Fruit fly (Drosophila melanogaster) whole organism, embryonic: ENCODE data around the gene Bgb.
A peak's percentile ranks its signal among the peaks of the same experiment; 100 is the strongest.

ENCODE experiments used
- Abd-B ChIP-seq: fragments of 200-800 bp; sonication (Bioruptor generic); optimal IDR thresholded peaks from 2 replicates; lab custom pipeline; 2018; ENCODE audit warnings: missing biosample characterization, mild to moderate bottlenecking, missing genetic modification characterization, moderate library complexity
- CG11093 ChIP-seq: fragments of 200-800 bp; sonication (Bioruptor generic); IDR thresholded peaks from 3 replicates; pipeline ENCODE4 v1.3.6; 2022; ENCODE audit warnings: missing biosample characterization, missing genetic modification characterization
- CG11456 ChIP-seq: fragments of 200-800 bp; sonication (Bioruptor generic); IDR thresholded peaks from 3 replicates; pipeline ENCODE4 v1.3.6; 2022; ENCODE audit warnings: missing biosample characterization, missing genetic modification characterization
- CG11723 ChIP-seq: fragments of 200-800 bp; sonication (Bioruptor generic); optimal IDR thresholded peaks from 2 replicates; lab custom pipeline; 2017; ENCODE audit warnings: missing biosample characterization, mild to moderate bottlenecking, missing genetic modification characterization
- CG12659 ChIP-seq: fragments of 200-800 bp; sonication (Bioruptor generic); optimal IDR thresholded peaks from 3 replicates; lab custom pipeline; 2017; ENCODE audit warnings: mild to moderate bottlenecking, missing biosample characterization, missing genetic modification reagents, missing genetic modification characterization
- CG13123 ChIP-seq: fragments of 200-800 bp; sonication (Bioruptor generic); optimal IDR thresholded peaks from 2 replicates; lab custom pipeline; 2016; ENCODE audit warnings: missing biosample characterization, missing genetic modification characterization
- CG15073 ChIP-seq: fragments of 200-800 bp; sonication (Bioruptor generic); optimal IDR thresholded peaks from 2 replicates; lab custom pipeline; 2016; ENCODE audit warnings: missing biosample characterization, missing genetic modification characterization
- CG15514 ChIP-seq: fragments of 200-800 bp; sonication (Bioruptor generic); optimal IDR thresholded peaks from 3 replicates; lab custom pipeline; 2017; ENCODE audit warnings: missing biosample characterization, missing genetic modification characterization, mild to moderate bottlenecking, moderate library complexity, missing genetic modification reagents
- CG1603 ChIP-seq: fragments of 200-800 bp; sonication (Bioruptor generic); optimal IDR thresholded peaks from 2 replicates; lab custom pipeline; 2019; ENCODE audit warnings: missing biosample characterization, mild to moderate bottlenecking, missing genetic modification characterization, moderate library complexity
- CG16863 ChIP-seq: fragments of 200-800 bp; sonication (Bioruptor generic); optimal IDR thresholded peaks from 3 replicates; lab custom pipeline; 2016; ENCODE audit warnings: missing biosample characterization, missing genetic modification characterization
- CG17361 ChIP-seq: fragments of 200-800 bp; sonication (Bioruptor generic); IDR thresholded peaks from 3 replicates; pipeline ENCODE4 v1.3.6; 2022; ENCODE audit warnings: missing biosample characterization, missing genetic modification characterization
- CG18476 ChIP-seq: fragments of 200-800 bp; sonication (Bioruptor generic); optimal IDR thresholded peaks from 2 replicates; lab custom pipeline; 2016; ENCODE audit warnings: missing biosample characterization, mild to moderate bottlenecking, missing genetic modification characterization
- CG18764 ChIP-seq: fragments of 200-800 bp; sonication (Bioruptor generic); optimal IDR thresholded peaks from 3 replicates; lab custom pipeline; 2016; ENCODE audit warnings: missing biosample characterization, missing genetic modification characterization
- CG32772 ChIP-seq: fragments of 200-800 bp; sonication (Bioruptor generic); IDR thresholded peaks from 2 replicates; pipeline ENCODE4 v1.3.6; 2022; ENCODE audit warnings: missing biosample characterization, missing genetic modification characterization
- CG3407 ChIP-seq: fragments of 200-800 bp; sonication (Bioruptor generic); optimal IDR thresholded peaks from 2 replicates; lab custom pipeline; 2018; ENCODE audit warnings: missing biosample characterization, mild to moderate bottlenecking, missing genetic modification characterization
- CG34224 ChIP-seq: fragments of 200-800 bp; sonication (Bioruptor generic); IDR thresholded peaks from 3 replicates; pipeline ENCODE4 v1.3.6; 2022; ENCODE audit warnings: missing biosample characterization, missing genetic modification characterization; ENCODE audit not compliant: partially characterized antibody
- CG3995 ChIP-seq: fragments of 200-800 bp; sonication (Bioruptor generic); optimal IDR thresholded peaks from 3 replicates; lab custom pipeline; 2016; ENCODE audit warnings: missing biosample characterization, missing genetic modification characterization
- CG4282 ChIP-seq: fragments of 200-800 bp; sonication (Bioruptor generic); optimal IDR thresholded peaks from 2 replicates; lab custom pipeline; 2016; ENCODE audit warnings: missing biosample characterization, missing genetic modification characterization
- CG6175 ChIP-seq: fragments of 200-800 bp; sonication (Bioruptor generic); IDR thresholded peaks from 3 replicates; pipeline ENCODE4 v1.3.6; 2022; ENCODE audit warnings: missing biosample characterization, missing genetic modification characterization
- CG7963 ChIP-seq: fragments of 200-800 bp; sonication (Bioruptor generic); IDR thresholded peaks from 3 replicates; pipeline ENCODE4 v1.3.6; 2022; ENCODE audit warnings: missing biosample characterization, missing genetic modification characterization; ENCODE audit not compliant: partially characterized antibody
- CG7987 ChIP-seq: fragments of 200-800 bp; sonication (Bioruptor generic); optimal IDR thresholded peaks from 2 replicates; lab custom pipeline; 2018; ENCODE audit warnings: missing biosample characterization, mild to moderate bottlenecking, missing genetic modification characterization, moderate library complexity
- CG8281 ChIP-seq: fragments of 200-800 bp; sonication (Bioruptor generic); optimal IDR thresholded peaks from 2 replicates; lab custom pipeline; 2018; ENCODE audit warnings: missing biosample characterization, mild to moderate bottlenecking, missing genetic modification characterization, moderate library complexity
- CG8944 ChIP-seq: fragments of 200-800 bp; sonication (Bioruptor generic); optimal IDR thresholded peaks from 3 replicates; lab custom pipeline; 2016; ENCODE audit warnings: missing biosample characterization, missing genetic modification characterization
- CG9727 ChIP-seq: fragments of 200-800 bp; sonication (Bioruptor generic); optimal IDR thresholded peaks from 3 replicates; lab custom pipeline; 2017; ENCODE audit warnings: missing biosample characterization, mild to moderate bottlenecking, missing genetic modification characterization
- D19A ChIP-seq: fragments of 200-800 bp; optimal IDR thresholded peaks from 3 replicates; lab custom pipeline; 2019; ENCODE audit warnings: missing biosample characterization, mild to moderate bottlenecking, missing genetic modification characterization, moderate library complexity
- Ets97D ChIP-seq: fragments of 200-800 bp; sonication (Bioruptor generic); optimal IDR thresholded peaks from 3 replicates; lab custom pipeline; 2016; ENCODE audit warnings: missing biosample characterization, missing genetic modification characterization
- Fer2 ChIP-seq: fragments of 200-800 bp; sonication (Bioruptor generic); optimal IDR thresholded peaks from 2 replicates; lab custom pipeline; 2018; ENCODE audit warnings: missing biosample characterization, mild to moderate bottlenecking, missing genetic modification characterization, moderate library complexity
- Gug ChIP-seq: fragments of 200-800 bp; sonication (Bioruptor generic); IDR thresholded peaks from 4 replicates; pipeline ENCODE4 v1.3.6; 2022; ENCODE audit warnings: missing biosample characterization, missing genetic modification characterization
- HmgZ ChIP-seq: fragments of 200-800 bp; sonication (Bioruptor generic); optimal IDR thresholded peaks from 2 replicates; lab custom pipeline; 2018; ENCODE audit warnings: missing biosample characterization, mild to moderate bottlenecking, missing genetic modification characterization
- Hr78 ChIP-seq, 2 experiments: fragments of 200-800 bp in 1 of 2; fragments of >200 bp in 1 of 2; sonication (Bioruptor generic) in 1 of 2; optimal IDR thresholded peaks; 2 replicates each; lab custom pipeline; 2017 to 2019; ENCODE audit warnings: missing biosample characterization in 2 of 2, missing genetic modification characterization in 2 of 2, mild to moderate bottlenecking in 1 of 2, moderate library complexity in 1 of 2
- Jarid2 ChIP-seq: fragments of 200-800 bp; sonication (Bioruptor generic); optimal IDR thresholded peaks from 3 replicates; lab custom pipeline; 2017; ENCODE audit warnings: mild to moderate bottlenecking, missing biosample characterization, missing genetic modification reagents, missing genetic modification characterization
- Max ChIP-seq: fragments of 200-800 bp; sonication (Bioruptor generic); optimal IDR thresholded peaks from 2 replicates; lab custom pipeline; 2016; ENCODE audit warnings: missing biosample characterization, mild to moderate bottlenecking, missing genetic modification characterization
- NFAT ChIP-seq: fragments of 200-800 bp; sonication (Bioruptor generic); IDR thresholded peaks from 2 replicates; pipeline ENCODE4 v1.3.6; 2022; ENCODE audit warnings: missing biosample characterization, missing genetic modification characterization
- Rfx ChIP-seq: fragments of 200-800 bp; sonication (Bioruptor generic); IDR thresholded peaks from 2 replicates; pipeline ENCODE4 v1.3.6; 2022; ENCODE audit warnings: missing biosample characterization, missing genetic modification characterization
- Sox102F ChIP-seq: fragments of 200-800 bp; sonication (Bioruptor generic); optimal IDR thresholded peaks from 2 replicates; lab custom pipeline; 2018; ENCODE audit warnings: missing biosample characterization, mild to moderate bottlenecking, missing genetic modification characterization, moderate library complexity
- Sry-β ChIP-seq: fragments of 200-800 bp; sonication (Bioruptor generic); optimal IDR thresholded peaks from 2 replicates; lab custom pipeline; 2018; ENCODE audit warnings: missing biosample characterization, mild to moderate bottlenecking, missing genetic modification characterization, moderate library complexity
- bab2 ChIP-seq: fragments of 200-800 bp; sonication (Bioruptor generic); optimal IDR thresholded peaks from 2 replicates; lab custom pipeline; 2016; ENCODE audit warnings: missing biosample characterization, missing genetic modification characterization
- bsh ChIP-seq, 2 experiments: fragments of 200-800 bp; sonication (Bioruptor generic); optimal IDR thresholded peaks; 2 replicates each; lab custom pipeline; 2017 to 2018; ENCODE audit warnings: mild to moderate bottlenecking in 2 of 2, missing biosample characterization in 2 of 2, missing genetic modification characterization in 2 of 2, moderate library complexity in 1 of 2
- cg ChIP-seq: fragments of 200-800 bp; sonication (Bioruptor generic); optimal IDR thresholded peaks from 3 replicates; lab custom pipeline; 2019; ENCODE audit warnings: missing biosample characterization, mild to moderate bottlenecking, missing genetic modification characterization, moderate library complexity
- crp ChIP-seq, 2 experiments: fragments of 200-800 bp; sonication (Bioruptor generic); optimal IDR thresholded peaks; 2 replicates in 1 of 2; 3 replicates in 1 of 2; lab custom pipeline; 2017; ENCODE audit warnings: missing biosample characterization in 2 of 2, missing genetic modification characterization in 2 of 2, mild to moderate bottlenecking in 1 of 2, moderate library complexity in 1 of 2
- da ChIP-seq: fragments of 200-800 bp; sonication (Bioruptor generic); optimal IDR thresholded peaks from 2 replicates; lab custom pipeline; 2016; ENCODE audit warnings: missing biosample characterization, missing genetic modification characterization
- emc ChIP-seq: fragments of 200-800 bp; sonication (Bioruptor generic); optimal IDR thresholded peaks from 2 replicates; lab custom pipeline; 2016; ENCODE audit warnings: missing biosample characterization, missing genetic modification characterization
- exex ChIP-seq: fragments of 200-800 bp; sonication (Bioruptor generic); optimal IDR thresholded peaks from 4 replicates; lab custom pipeline; 2018; ENCODE audit warnings: missing biosample characterization, mild to moderate bottlenecking, missing genetic modification characterization, moderate library complexity
- hb ChIP-seq: fragments of 200-800 bp; sonication (Bioruptor generic); IDR thresholded peaks from 3 replicates; pipeline ENCODE4 v1.3.6; 2022; ENCODE audit warnings: missing biosample characterization, missing genetic modification characterization; ENCODE audit not compliant: partially characterized antibody
- hbn ChIP-seq: fragments of 200-800 bp; sonication (Bioruptor generic); IDR thresholded peaks from 2 replicates; pipeline ENCODE4 v1.3.6; 2022; ENCODE audit warnings: missing biosample characterization, missing genetic modification characterization; ENCODE audit not compliant: partially characterized antibody
- lbe ChIP-seq: fragments of 200-800 bp; sonication (Bioruptor generic); optimal IDR thresholded peaks from 2 replicates; lab custom pipeline; 2016; ENCODE audit warnings: missing biosample characterization, mild to moderate bottlenecking, missing genetic modification characterization
- onecut ChIP-seq: fragments of 200-800 bp; sonication (Bioruptor generic); IDR thresholded peaks from 2 replicates; pipeline ENCODE4 v1.3.6; 2022; ENCODE audit warnings: missing biosample characterization, missing genetic modification characterization
- rib ChIP-seq: fragments of 200-800 bp; sonication (Bioruptor generic); IDR thresholded peaks from 2 replicates; pipeline ENCODE4 v1.3.6; 2022; ENCODE audit warnings: missing biosample characterization, missing genetic modification characterization
- tio ChIP-seq: fragments of 200-800 bp; sonication (Bioruptor generic); optimal IDR thresholded peaks from 2 replicates; lab custom pipeline; 2017; ENCODE audit warnings: missing biosample characterization, missing genetic modification characterization, inconsistent platforms
- vfl ChIP-seq: fragments of 200-800 bp; sonication (Bioruptor generic); optimal IDR thresholded peaks from 2 replicates; lab custom pipeline; 2016; ENCODE audit warnings: missing biosample characterization, missing genetic modification characterization

The Bgb gene

dm6 chr3L:1609611-1610010 is 29.9 kb upstream of the Bgb start (continued):
- TF ChIP-seq CG34224 (GFP tag; lab: Robert Waterston, UW) (no peak), rib (GFP tag; lab: Robert Waterston, UW) (no peak), CG18476 (no peak), CG1603 (tag; lab: Kevin White, UChicago) (no peak), Hr78 (GFP tag; optimal IDR thresholded peaks at IDR 0.05; lab: Kevin White, UChicago) (no peak), Jarid2 (GFP tag; lab: Kevin White, UChicago) (no peak), da (GFP tag; lab: Kevin White, UChicago) (no peak), bab2 (GFP tag; lab: Kevin White, UChicago) (peak; percentile 25), Abd-B (GFP tag; lab: Kevin White, UChicago) (no peak), Fer2 (tag; lab: Kevin White, UChicago) (no peak), D19A (no peak), bsh (GFP tag; optimal IDR thresholded peaks at IDR 0.05; lab: Kevin White, UChicago) (no peak), NFAT (GFP tag; lab: Robert Waterston, UW) (peak; percentile 55; the same call in 1 of the 2 replicates), cg (GFP tag; lab: Kevin White, UChicago) (no peak), exex (tag; lab: Kevin White, UChicago) (no peak), CG9727 (peak; percentile 55), hb (GFP tag; lab: Robert Waterston, UW) (no peak), lbe (GFP tag; lab: Kevin White, UChicago) (no peak), CG32772 (no peak), CG7987 (GFP tag; lab: Kevin White, UChicago) (no peak), CG4282 (no peak), CG16863 (GFP tag; lab: Kevin White, UChicago) (peak; percentile 19), onecut (no peak), Max (GFP tag; lab: Kevin White, UChicago) (no peak), CG3407 (GFP tag; lab: Kevin White, UChicago) (no peak), CG11456 (GFP tag; lab: Robert Waterston, UW) (peak; percentile 38; the same call in 1 of the 3 replicates), CG17361 (GFP tag; lab: Robert Waterston, UW) (peak; percentile 49; the same call in 1 of the 3 replicates), CG15073 (GFP tag; lab: Kevin White, UChicago) (no peak), CG11093 (no peak), CG3995 (GFP tag; lab: Kevin White, UChicago) (no peak), HmgZ (tag; lab: Kevin White, UChicago) (no peak), Sry-β (GFP tag; lab: Kevin White, UChicago) (no peak), CG8944 (GFP tag; lab: Kevin White, UChicago) (no peak), crp (GFP tag; optimal IDR thresholded peaks at IDR 0.05; lab: Kevin White, UChicago) (no peak), CG6175 (no peak), CG7963 (no peak), CG15514 (GFP tag; lab: Kevin White, UChicago) (peak; percentile 17), hbn (GFP tag; lab: Robert Waterston, UW) (no peak), CG13123 (GFP tag; lab: Kevin White, UChicago) (no peak), CG8281 (tag; lab: Kevin White, UChicago) (no peak), Ets97D (no peak), Gug (peak; percentile 57; the same call in 2 of the 4 replicates), vfl (GFP tag; lab: Kevin White, UChicago) (no peak), Sox102F (GFP tag; lab: Kevin White, UChicago) (peak; percentile 32), CG12659 (GFP tag; lab: Kevin White, UChicago) (peak; percentile 31), CG18764 (GFP tag; lab: Kevin White, UChicago) (no peak), emc (GFP tag; lab: Kevin White, UChicago) (no peak), CG11723 (GFP tag; lab: Kevin White, UChicago) (no peak), tio (GFP tag; lab: Kevin White, UChicago) (no peak), Rfx (GFP tag; lab: Robert Waterston, UW) (peak; percentile 80)
